Worm (Caenorhabditis elegans) whole organism, L1 larva: ENCODE measurements around the gene H38K22.9.

Source experiments
- C04F5.9 ChIP-seq: sonication (generic microtip); optimal IDR thresholded peaks from 2 replicates; lab custom pipeline; 2016; ENCODE audit warnings: missing genetic modification characterization, missing compliant biosample characterization
- C16A3.4 ChIP-seq: fragments of 150-350 bp; optimal IDR thresholded peaks from 2 replicates; lab custom pipeline; 2014; ENCODE audit warnings: missing biosample characterization, missing genetic modification characterization
- C34B4.2 ChIP-seq: sonication (generic microtip); optimal IDR thresholded peaks from 2 replicates; lab custom pipeline; 2017; ENCODE audit warnings: mild to moderate bottlenecking, missing genetic modification characterization, missing compliant biosample characterization
- aly-2 ChIP-seq: fragments of 150-350 bp; optimal IDR thresholded peaks from 2 replicates; lab custom pipeline; 2014; ENCODE audit warnings: missing biosample characterization, missing genetic modification characterization
- ces-1 ChIP-seq: fragments of 150-350 bp; optimal IDR thresholded peaks from 2 replicates; lab custom pipeline; 2014; ENCODE audit warnings: missing biosample characterization, missing genetic modification reagents, missing genetic modification characterization
- dpl-1 ChIP-seq, 3 experiments: fragments of 150-350 bp in 2 of 3; sonication (generic microtip) in 1 of 3; optimal IDR thresholded peaks; 2 replicates each; lab custom pipeline; 2014 to 2017; ENCODE audit warnings: missing biosample characterization in 3 of 3, missing genetic modification characterization in 3 of 3, missing genetic modification reagents in 3 of 3
- dsc-1 ChIP-seq: sonication (generic microtip); optimal IDR thresholded peaks from 2 replicates; lab custom pipeline; 2016; ENCODE audit warnings: mild to moderate bottlenecking, missing genetic modification characterization, missing compliant biosample characterization
- efl-1 ChIP-seq, 4 experiments: fragments of 150-350 bp; optimal IDR thresholded peaks in 3 of 4; peaks in 1 of 4; 1 replicate in 1 of 4; 2 replicates in 3 of 4; lab custom pipeline; 2014; ENCODE audit warnings: missing biosample characterization in 2 of 4, missing genetic modification characterization in 2 of 4, missing genetic modification reagents in 2 of 4
- ets-5 ChIP-seq: fragments of 200-800 bp; sonication (Bioruptor generic); IDR thresholded peaks from 2 replicates; pipeline ENCODE4 v1.3.6; 2022; ENCODE audit warnings: missing genetic modification characterization, missing compliant biosample characterization
- fkh-4 ChIP-seq: sonication (generic microtip); optimal IDR thresholded peaks from 2 replicates; lab custom pipeline; 2016; ENCODE audit warnings: missing compliant biosample characterization, missing genetic modification characterization, borderline replicate concordance
- fkh-8 ChIP-seq: sonication (generic microtip); optimal IDR thresholded peaks from 2 replicates; lab custom pipeline; 2016; ENCODE audit warnings: mild to moderate bottlenecking, missing genetic modification characterization, missing compliant biosample characterization
- fos-1 ChIP-seq: fragments of 150-350 bp; optimal IDR thresholded peaks from 2 replicates; lab custom pipeline; 2014; ENCODE audit warnings: missing biosample characterization, missing genetic modification characterization
- hlh-4 ChIP-seq: sonication (generic microtip); optimal IDR thresholded peaks from 2 replicates; lab custom pipeline; 2016; ENCODE audit warnings: mild to moderate bottlenecking, missing genetic modification characterization, missing compliant biosample characterization
- irx-1 ChIP-seq: sonication (generic microtip); optimal IDR thresholded peaks from 2 replicates; lab custom pipeline; 2016; ENCODE audit warnings: missing genetic modification characterization, missing compliant biosample characterization
- jun-1 ChIP-seq: fragments of 150-350 bp; optimal IDR thresholded peaks from 2 replicates; lab custom pipeline; 2014; ENCODE audit warnings: missing biosample characterization, missing genetic modification reagents, missing genetic modification characterization
- lin-35 ChIP-seq, 2 experiments: fragments of 150-350 bp; optimal IDR thresholded peaks; 2 replicates each; lab custom pipeline; 2014; ENCODE audit warnings: missing biosample characterization in 2 of 2, missing genetic modification characterization in 2 of 2, missing genetic modification reagents in 2 of 2
- lir-3 ChIP-seq: sonication (generic microtip); optimal IDR thresholded peaks from 2 replicates; lab custom pipeline; 2016; ENCODE audit warnings: mild to moderate bottlenecking, missing genetic modification characterization, moderate library complexity, missing compliant biosample characterization; ENCODE audit not compliant: poor library complexity
- lsy-2 ChIP-seq, 2 experiments: fragments of 150-350 bp; optimal IDR thresholded peaks; 2 replicates each; lab custom pipeline; 2014; ENCODE audit warnings: missing biosample characterization in 2 of 2, missing genetic modification characterization in 2 of 2
- mab-9 ChIP-seq: fragments of 200-800 bp; sonication (Bioruptor generic); IDR thresholded peaks from 2 replicates; pipeline ENCODE4 v1.3.6; 2022; ENCODE audit warnings: missing genetic modification reagents, missing genetic modification characterization, missing compliant biosample characterization
- mdl-1 ChIP-seq, 2 experiments: fragments of 150-350 bp; optimal IDR thresholded peaks; 2 replicates each; lab custom pipeline; 2014 to 2017; ENCODE audit warnings: missing biosample characterization in 2 of 2, missing genetic modification characterization in 2 of 2, inconsistent platforms in 1 of 2
- mep-1 ChIP-seq: fragments of 150-350 bp; optimal IDR thresholded peaks from 2 replicates; lab custom pipeline; 2014; ENCODE audit warnings: missing biosample characterization, missing genetic modification characterization
- nhr-11 ChIP-seq: fragments of 150-350 bp; optimal IDR thresholded peaks from 2 replicates; lab custom pipeline; 2014; ENCODE audit warnings: missing biosample characterization, missing genetic modification characterization
- nhr-19 ChIP-seq: fragments of 200-800 bp; sonication (Bioruptor generic); conservative IDR thresholded peaks from 2 replicates; pipeline ENCODE4 v1.3.6; 2022; ENCODE audit warnings: missing genetic modification characterization, missing compliant biosample characterization
- nhr-20 ChIP-seq: sonication (generic microtip); optimal IDR thresholded peaks from 2 replicates; lab custom pipeline; 2016; ENCODE audit warnings: mild to moderate bottlenecking, missing genetic modification characterization, missing compliant biosample characterization
- nhr-28 ChIP-seq: fragments of 150-350 bp; optimal IDR thresholded peaks from 2 replicates; lab custom pipeline; 2014; ENCODE audit warnings: missing biosample characterization, missing genetic modification characterization
- nhr-47 ChIP-seq: sonication (generic microtip); optimal IDR thresholded peaks from 2 replicates; lab custom pipeline; 2016; ENCODE audit warnings: mild to moderate bottlenecking, missing genetic modification characterization, moderate library complexity, missing compliant biosample characterization
- nhr-71 ChIP-seq: sonication (generic microtip); optimal IDR thresholded peaks from 2 replicates; lab custom pipeline; 2016; ENCODE audit warnings: mild to moderate bottlenecking, missing genetic modification characterization, moderate library complexity, missing compliant biosample characterization
- nhr-90 ChIP-seq: sonication (generic microtip); optimal IDR thresholded peaks from 2 replicates; lab custom pipeline; 2016; ENCODE audit warnings: mild to moderate bottlenecking, missing genetic modification characterization, missing compliant biosample characterization; ENCODE audit not compliant: poor library complexity
- pag-3 ChIP-seq: sonication (generic microtip); optimal IDR thresholded peaks from 2 replicates; lab custom pipeline; 2017; ENCODE audit warnings: missing genetic modification characterization, mild to moderate bottlenecking, missing compliant biosample characterization, antibody characterized with exemption, borderline replicate concordance; ENCODE audit not compliant: insufficient read depth
- pax-3 ChIP-seq: fragments of 200-800 bp; sonication (Bioruptor generic); optimal IDR thresholded peaks from 2 replicates; lab custom pipeline; 2018; ENCODE audit warnings: mild to moderate bottlenecking, missing genetic modification characterization, moderate library complexity, missing compliant biosample characterization
- rnt-1 ChIP-seq: sonication (generic microtip); optimal IDR thresholded peaks from 2 replicates; lab custom pipeline; 2016; ENCODE audit warnings: mild to moderate bottlenecking, missing genetic modification characterization, moderate library complexity, missing compliant biosample characterization
- skn-1 ChIP-seq: fragments of 150-350 bp; optimal IDR thresholded peaks from 2 replicates; lab custom pipeline; 2014; ENCODE audit warnings: missing biosample characterization, missing genetic modification characterization
- snu-23 ChIP-seq: sonication (generic microtip); optimal IDR thresholded peaks from 2 replicates; lab custom pipeline; 2016; ENCODE audit warnings: missing genetic modification characterization, missing compliant biosample characterization
- sox-4 ChIP-seq: sonication (generic microtip); optimal IDR thresholded peaks from 2 replicates; lab custom pipeline; 2016; ENCODE audit warnings: missing genetic modification characterization, missing compliant biosample characterization
- swsn-7 ChIP-seq: sonication (generic microtip); optimal IDR thresholded peaks from 2 replicates; lab custom pipeline; 2016; ENCODE audit warnings: missing genetic modification characterization, missing compliant biosample characterization
- tbx-2 ChIP-seq: sonication (generic microtip); optimal IDR thresholded peaks from 2 replicates; lab custom pipeline; 2016; ENCODE audit warnings: missing genetic modification characterization, missing compliant biosample characterization
- unc-62 ChIP-seq: fragments of 150-350 bp; optimal IDR thresholded peaks from 2 replicates; lab custom pipeline; 2014; ENCODE audit warnings: missing biosample characterization, missing genetic modification reagents, missing genetic modification characterization
- vab-15 ChIP-seq: sonication (generic microtip); optimal IDR thresholded peaks from 2 replicates; lab custom pipeline; 2017; ENCODE audit warnings: missing genotype, mild to moderate bottlenecking, missing genetic modification characterization, missing compliant biosample characterization
- xbp-1 ChIP-seq: sonication (generic microtip); optimal IDR thresholded peaks from 2 replicates; lab custom pipeline; 2016; ENCODE audit warnings: missing genetic modification characterization, missing compliant biosample characterization
- ztf-4 ChIP-seq: fragments of 150-350 bp; optimal IDR thresholded peaks from 2 replicates; lab custom pipeline; 2014; ENCODE audit warnings: missing biosample characterization, missing genetic modification characterization

The H38K22.9 gene

ce11 chrIII:4364974-4365373 lies 41.0 kb downstream of the H38K22.9 start, which contains the start of gene ckb-1:
Gene ckb-1, plus strand, starts transcription at chrIII:4365274.
- TF ChIP-seq lin-35 (GFP tag; optimal IDR thresholded peaks at IDR 0.05; lab: Kevin White, UChicago) (peak in 1 of 2 experiments; percentile 18), vab-15 (no peak), ces-1 (GFP tag; lab: Kevin White, UChicago) (no peak), skn-1 (no peak), lsy-2 (tag; optimal IDR thresholded peaks at IDR 0.05; lab: Kevin White, UChicago) (peak; percentile 0 to 32), mab-9 (GFP tag; lab: Robert Waterston, UW) (no peak), fkh-4 (no peak), dsc-1 (tag; lab: Kevin White, UChicago) (no peak), rnt-1 (tag; lab: Kevin White, UChicago) (no peak), dpl-1 (GFP tag; optimal IDR thresholded peaks at IDR 0.05; lab: Kevin White, UChicago) (peak in 1 of 3 experiments; percentile 24)
- TF ChIP-seq, all 84 proteins: peak for 3

ce11 chrIII:4367649-4368048 lies 43.7 kb downstream of the H38K22.9 start, which contains the start of gene ckb-2:
Gene ckb-2, plus strand, starts transcription at chrIII:4367949.
- TF ChIP-seq rnt-1 (tag; lab: Kevin White, UChicago) (no peak), nhr-11 (tag; lab: Kevin White, UChicago) (no peak), ets-5 (GFP tag; lab: Robert Waterston, UW) (no peak), sox-4 (tag; lab: Kevin White, UChicago) (no peak), xbp-1 (tag; lab: Kevin White, UChicago) (peak; percentile 71), C34B4.2 (tag; lab: Kevin White, UChicago) (no peak), skn-1 (no peak), nhr-28 (no peak), C04F5.9 (no peak)

- TF ChIP-seq mdl-1 (tag; optimal IDR thresholded peaks at IDR 0.05; lab: Kevin White, UChicago) (peak in 1 of 2 experiments; percentile 14), nhr-20 (tag; lab: Kevin White, UChicago) (peak; percentile 36), nhr-47 (tag; lab: Kevin White, UChicago) (peak; percentile 51), efl-1 (optimal IDR thresholded peaks at IDR 0.05; lab: Kevin White, UChicago) (peak in 1 of 2 experiments; percentile 9), efl-1 (GFP tag; optimal IDR thresholded peaks at IDR 0.05 in 1 of 2; lab: Kevin White, UChicago) (peak in 1 of 2 experiments; percentile 70), lir-3 (tag; lab: Kevin White, UChicago) (peak; percentile 27), nhr-19 (GFP tag; lab: Robert Waterston, UW) (peak; percentile 68), swsn-7 (peak; percentile 21), jun-1 (tag; lab: Kevin White, UChicago) (peak; percentile 17), tbx-2 (tag; lab: Kevin White, UChicago) (peak; percentile 24), aly-2 (tag; lab: Kevin White, UChicago) (peak; percentile 35), xbp-1 (tag; lab: Kevin White, UChicago) (peak; percentile 28), nhr-71 (tag; lab: Kevin White, UChicago) (peak; percentile 61), C16A3.4 (peak; percentile 13), lin-35 (GFP tag; optimal IDR thresholded peaks at IDR 0.05; lab: Kevin White, UChicago) (peak in 1 of 2 experiments; percentile 26), snu-23 (GFP tag; lab: Kevin White, UChicago) (peak; percentile 45), nhr-90 (tag; lab: Kevin White, UChicago) (peak; percentile 37), dsc-1 (tag; lab: Kevin White, UChicago) (peak; percentile 44), lsy-2 (tag; optimal IDR thresholded peaks at IDR 0.05; lab: Kevin White, UChicago) (peak in 1 of 2 experiments; percentile 57)
Measured at ce11 chrIII:4369381-4369809, 45.4 kb downstream of the H38K22.9 start.

- TF ChIP-seq hlh-4 (tag; lab: Kevin White, UChicago) (no peak), pag-3 (no peak), fos-1 (tag; lab: Kevin White, UChicago) (no peak), ztf-4 (tag; lab: Kevin White, UChicago) (no peak), fkh-8 (tag; lab: Kevin White, UChicago) (no peak), tbx-2 (tag; lab: Kevin White, UChicago) (no peak), mep-1 (no peak), unc-62 (GFP tag; lab: Kevin White, UChicago) (no peak), nhr-71 (tag; lab: Kevin White, UChicago) (no peak), snu-23 (GFP tag; lab: Kevin White, UChicago) (no peak), irx-1 (no peak), swsn-7 (no peak), pax-3 (tag; lab: Kevin White, UChicago) (no peak), C34B4.2 (tag; lab: Kevin White, UChicago) (no peak)
Measured at ce11 chrIII:4370585-4370984, 46.6 kb downstream of the H38K22.9 start, which contains the start of gene ckb-3. Gene ckb-3, plus strand, starts transcription at chrIII:4370885.
